Fruit fly (Drosophila melanogaster) whole organism, embryonic: ENCODE data around the gene CG12438.
A peak's percentile ranks its signal among the peaks of the same experiment; 100 is the strongest.

Experiments used
- Adf1 ChIP-seq: fragments of 200-800 bp; sonication (Bioruptor generic); IDR thresholded peaks from 2 replicates; pipeline ENCODE4 v1.3.6; 2022; ENCODE audit warnings: missing biosample characterization, missing genetic modification characterization
- Atf6 ChIP-seq: fragments of 200-800 bp; sonication (Bioruptor generic); IDR thresholded peaks from 2 replicates; pipeline ENCODE4 v1.3.6; 2022; ENCODE audit warnings: missing biosample characterization, missing genetic modification characterization
- B-H1 ChIP-seq: fragments of 200-800 bp; sonication (Bioruptor generic); IDR thresholded peaks from 3 replicates; pipeline ENCODE4 v1.3.6; 2022; ENCODE audit warnings: missing biosample characterization, missing genetic modification characterization
- Bgb ChIP-seq: fragments of 200-800 bp; sonication (Bioruptor generic); IDR thresholded peaks from 2 replicates; pipeline ENCODE4 v1.3.6; 2022; ENCODE audit warnings: missing biosample characterization, missing genetic modification characterization; ENCODE audit not compliant: partially characterized antibody
- Bteb2 ChIP-seq: fragments of 200-800 bp; sonication (Bioruptor generic); optimal IDR thresholded peaks from 2 replicates; lab custom pipeline; 2016; ENCODE audit warnings: missing biosample characterization, missing genetic modification characterization
- CG11560 ChIP-seq: fragments of 200-800 bp; sonication (Bioruptor generic); IDR thresholded peaks from 3 replicates; pipeline ENCODE4 v1.3.6; 2022; ENCODE audit warnings: missing biosample characterization, missing genetic modification characterization
- CG11695 ChIP-seq: fragments of 200-800 bp; sonication (Bioruptor generic); IDR thresholded peaks from 3 replicates; pipeline ENCODE4 v1.3.6; 2022; ENCODE audit warnings: missing biosample characterization, missing genetic modification characterization
- CG11723 ChIP-seq: fragments of 200-800 bp; sonication (Bioruptor generic); optimal IDR thresholded peaks from 2 replicates; lab custom pipeline; 2017; ENCODE audit warnings: missing biosample characterization, mild to moderate bottlenecking, missing genetic modification characterization
- CG14050 ChIP-seq: fragments of 200-800 bp; sonication (Bioruptor generic); IDR thresholded peaks from 3 replicates; pipeline ENCODE4 v1.3.6; 2022; ENCODE audit warnings: missing biosample characterization, missing genetic modification characterization
- CG1529 ChIP-seq: fragments of 200-800 bp; sonication (Bioruptor generic); optimal IDR thresholded peaks from 3 replicates; lab custom pipeline; 2018; ENCODE audit warnings: missing biosample characterization, missing genetic modification characterization
- CG16863 ChIP-seq: fragments of 200-800 bp; sonication (Bioruptor generic); optimal IDR thresholded peaks from 3 replicates; lab custom pipeline; 2016; ENCODE audit warnings: missing biosample characterization, missing genetic modification characterization
- CG17359 ChIP-seq: fragments of 200-800 bp; sonication (Bioruptor generic); optimal IDR thresholded peaks from 3 replicates; lab custom pipeline; 2018; ENCODE audit warnings: missing biosample characterization, mild to moderate bottlenecking, missing genetic modification characterization, moderate library complexity
- CG17612 ChIP-seq: fragments of 200-800 bp; sonication (Bioruptor generic); IDR thresholded peaks from 2 replicates; pipeline ENCODE4 v1.3.6; 2022; ENCODE audit warnings: missing biosample characterization, missing genetic modification characterization
- CG1832 ChIP-seq: fragments of 200-800 bp; sonication (Bioruptor generic); optimal IDR thresholded peaks from 2 replicates; lab custom pipeline; 2017; ENCODE audit warnings: missing biosample characterization, mild to moderate bottlenecking, missing genetic modification characterization, inconsistent platforms
- CG18619 ChIP-seq: fragments of 200-800 bp; sonication (Bioruptor generic); optimal IDR thresholded peaks from 3 replicates; lab custom pipeline; 2017; ENCODE audit warnings: missing biosample characterization, mild to moderate bottlenecking, missing genetic modification characterization
- CG30431 ChIP-seq: fragments of 200-800 bp; sonication (Bioruptor generic); optimal IDR thresholded peaks from 2 replicates; lab custom pipeline; 2017; ENCODE audit warnings: missing biosample characterization, missing genetic modification characterization
- CG3281 ChIP-seq: fragments of 200-800 bp; sonication (Bioruptor generic); optimal IDR thresholded peaks from 3 replicates; lab custom pipeline; 2017; ENCODE audit warnings: missing biosample characterization, mild to moderate bottlenecking, missing genetic modification characterization
- CG4360 ChIP-seq: fragments of 200-800 bp; sonication (Bioruptor generic); IDR thresholded peaks from 2 replicates; pipeline ENCODE4 v1.3.6; 2022; ENCODE audit warnings: missing biosample characterization, missing genetic modification characterization
- CG4404 ChIP-seq: fragments of 200-800 bp; sonication (Bioruptor generic); IDR thresholded peaks from 2 replicates; pipeline ENCODE4 v1.3.6; 2022; ENCODE audit warnings: missing biosample characterization, missing genetic modification characterization
- CG6683 ChIP-seq: fragments of 200-800 bp; sonication (Bioruptor generic); optimal IDR thresholded peaks from 2 replicates; lab custom pipeline; 2017; ENCODE audit warnings: missing biosample characterization, mild to moderate bottlenecking, missing genetic modification characterization, missing genetic modification reagents
- D ChIP-seq, 2 experiments: fragments of 200-800 bp in 1 of 2; fragments of >200 bp in 1 of 2; sonication (Bioruptor generic) in 1 of 2; optimal IDR thresholded peaks; 2 replicates in 1 of 2; 3 replicates in 1 of 2; lab custom pipeline; 2017; ENCODE audit warnings: mild to moderate bottlenecking in 1 of 2, missing biosample characterization in 1 of 2, missing genetic modification characterization in 1 of 2, missing genetic modification reagents in 1 of 2
- Drgx ChIP-seq: fragments of 200-800 bp; sonication (Bioruptor generic); IDR thresholded peaks from 2 replicates; pipeline ENCODE4 v1.3.6; 2022; ENCODE audit warnings: missing biosample characterization, missing genetic modification characterization
- Eip74EF ChIP-seq, 2 experiments: fragments of 200-800 bp in 1 of 2; fragments of >200 bp in 1 of 2; sonication (Bioruptor generic) in 1 of 2; optimal IDR thresholded peaks; 2 replicates each; lab custom pipeline; 2017 to 2019; ENCODE audit warnings: missing biosample characterization in 2 of 2, missing genetic modification characterization in 2 of 2, mild to moderate bottlenecking in 1 of 2, moderate library complexity in 1 of 2
- Ets97D ChIP-seq: fragments of 200-800 bp; sonication (Bioruptor generic); optimal IDR thresholded peaks from 3 replicates; lab custom pipeline; 2016; ENCODE audit warnings: missing biosample characterization, missing genetic modification characterization
- Fer3 ChIP-seq: fragments of 200-800 bp; sonication (Bioruptor generic); optimal IDR thresholded peaks from 2 replicates; lab custom pipeline; 2018; ENCODE audit warnings: missing biosample characterization, mild to moderate bottlenecking, missing genetic modification characterization, moderate library complexity
- GATAe ChIP-seq: fragments of 200-800 bp; sonication (Bioruptor generic); conservative IDR thresholded peaks from 2 replicates; pipeline ENCODE4 v1.3.6; 2022; ENCODE audit warnings: missing biosample characterization, missing genetic modification characterization
- H15 ChIP-seq: fragments of 200-800 bp; sonication (Bioruptor generic); IDR thresholded peaks from 3 replicates; pipeline ENCODE4 v1.3.6; 2022; ENCODE audit warnings: missing biosample characterization, missing genetic modification characterization
- Myb ChIP-seq: fragments of 200-800 bp; sonication (Bioruptor generic); optimal IDR thresholded peaks from 2 replicates; lab custom pipeline; 2016; ENCODE audit warnings: missing biosample characterization, missing genetic modification characterization
- Nf-YB ChIP-seq: fragments of 200-800 bp; sonication (Bioruptor generic); optimal IDR thresholded peaks from 3 replicates; lab custom pipeline; 2019; ENCODE audit warnings: missing biosample characterization, mild to moderate bottlenecking, missing genetic modification characterization, moderate library complexity
- Nf-YC ChIP-seq: fragments of 200-800 bp; optimal IDR thresholded peaks from 3 replicates; lab custom pipeline; 2019; ENCODE audit warnings: missing biosample characterization, mild to moderate bottlenecking, missing genetic modification characterization, moderate library complexity
- Optix ChIP-seq: fragments of 200-800 bp; sonication (Bioruptor generic); IDR thresholded peaks from 3 replicates; pipeline ENCODE4 v1.3.6; 2022; ENCODE audit warnings: missing biosample characterization, missing genetic modification characterization
- Rfx ChIP-seq: fragments of 200-800 bp; sonication (Bioruptor generic); IDR thresholded peaks from 2 replicates; pipeline ENCODE4 v1.3.6; 2022; ENCODE audit warnings: missing biosample characterization, missing genetic modification characterization
- Stat92E ChIP-seq, 3 experiments: fragments of >200 bp in 2 of 3; fragments of 200-800 bp in 1 of 3; sonication (Bioruptor generic) in 1 of 3; optimal IDR thresholded peaks; 2 replicates each; lab custom pipeline; 2017 to 2019; ENCODE audit warnings: missing biosample characterization in 3 of 3, missing genetic modification characterization in 3 of 3, mild to moderate bottlenecking in 1 of 3, moderate library complexity in 1 of 3
- amos ChIP-seq: fragments of 200-800 bp; sonication (Bioruptor generic); IDR thresholded peaks from 2 replicates; pipeline ENCODE4 v1.3.6; 2022; ENCODE audit warnings: missing biosample characterization, missing genetic modification characterization; ENCODE audit not compliant: partially characterized antibody
- ase ChIP-seq: fragments of 200-800 bp; sonication (Bioruptor generic); IDR thresholded peaks from 3 replicates; pipeline ENCODE4 v1.3.6; 2022; ENCODE audit warnings: missing biosample characterization, missing genetic modification characterization
- eve ChIP-seq, 2 experiments: fragments of >200 bp; optimal IDR thresholded peaks; 2 replicates each; lab custom pipeline; 2017; ENCODE audit warnings: missing biosample characterization in 2 of 2, missing genetic modification characterization in 2 of 2
- fu2 ChIP-seq: fragments of 200-800 bp; sonication (Bioruptor generic); optimal IDR thresholded peaks from 2 replicates; lab custom pipeline; 2016; ENCODE audit warnings: missing biosample characterization, missing genetic modification characterization
- gro ChIP-seq: fragments of 200-800 bp; sonication (Bioruptor generic); optimal IDR thresholded peaks from 2 replicates; lab custom pipeline; 2016; ENCODE audit warnings: missing biosample characterization, missing genetic modification characterization
- gsb-n ChIP-seq: fragments of 200-800 bp; sonication (Bioruptor generic); optimal IDR thresholded peaks from 3 replicates; lab custom pipeline; 2018; ENCODE audit warnings: missing biosample characterization, mild to moderate bottlenecking, missing genetic modification characterization
- hb ChIP-seq: fragments of 200-800 bp; sonication (Bioruptor generic); IDR thresholded peaks from 3 replicates; pipeline ENCODE4 v1.3.6; 2022; ENCODE audit warnings: missing biosample characterization, missing genetic modification characterization; ENCODE audit not compliant: partially characterized antibody
- jumu ChIP-seq: fragments of 200-800 bp; sonication (Bioruptor generic); optimal IDR thresholded peaks from 3 replicates; lab custom pipeline; 2016; ENCODE audit warnings: missing biosample characterization, missing genetic modification characterization
- lab ChIP-seq: fragments of 200-800 bp; sonication (Bioruptor generic); optimal IDR thresholded peaks from 3 replicates; lab custom pipeline; 2017; ENCODE audit warnings: missing biosample characterization, missing genetic modification characterization, mild to moderate bottlenecking, moderate library complexity, missing genetic modification reagents
- lbe ChIP-seq: fragments of 200-800 bp; sonication (Bioruptor generic); optimal IDR thresholded peaks from 2 replicates; lab custom pipeline; 2016; ENCODE audit warnings: missing biosample characterization, mild to moderate bottlenecking, missing genetic modification characterization
- nau ChIP-seq: fragments of 200-800 bp; sonication (Bioruptor generic); optimal IDR thresholded peaks from 3 replicates; lab custom pipeline; 2017; ENCODE audit warnings: missing biosample characterization, mild to moderate bottlenecking, missing genetic modification characterization, missing genetic modification reagents
- slou ChIP-seq: fragments of 200-800 bp; sonication (Bioruptor generic); optimal IDR thresholded peaks from 3 replicates; lab custom pipeline; 2016; ENCODE audit warnings: missing biosample characterization, missing genetic modification characterization
- sug ChIP-seq: fragments of 200-800 bp; optimal IDR thresholded peaks from 2 replicates; lab custom pipeline; 2019; ENCODE audit warnings: missing biosample characterization, mild to moderate bottlenecking, missing genetic modification characterization, moderate library complexity
- unpg ChIP-seq: fragments of 200-800 bp; sonication (Bioruptor generic); optimal IDR thresholded peaks from 3 replicates; lab custom pipeline; 2018; ENCODE audit warnings: missing biosample characterization, mild to moderate bottlenecking, missing genetic modification characterization, moderate library complexity
- wor ChIP-seq: fragments of 200-800 bp; sonication (Bioruptor generic); IDR thresholded peaks from 2 replicates; pipeline ENCODE4 v1.3.6; 2022; ENCODE audit warnings: missing biosample characterization, missing genetic modification characterization

The CG12438 gene

dm6 chr2L:8717618-8718336 is 34.3 kb upstream of the CG12438 start (continued):
- TF ChIP-seq ase (GFP tag; lab: Robert Waterston, UW) (peak; percentile 49; the same call in 2 of the 3 replicates), Bgb (GFP tag; lab: Robert Waterston, UW) (peak; percentile 25; the same call in 1 of the 2 replicates), wor (GFP tag; lab: Robert Waterston, UW) (no peak), CG17359 (peak; percentile 87), B-H1 (peak; percentile 50), GATAe (GFP tag; lab: Robert Waterston, UW) (no peak), Ets97D (GFP tag; lab: Kevin White, UChicago) (no peak), slou (GFP tag; lab: Kevin White, UChicago) (peak; percentile 84), Rfx (GFP tag; lab: Robert Waterston, UW) (peak; percentile 85; the same call in 1 of the 2 replicates), Adf1 (GFP tag; lab: Robert Waterston, UW) (peak; percentile 64), lab (GFP tag; lab: Kevin White, UChicago) (peak; percentile 93), Atf6 (GFP tag; lab: Robert Waterston, UW) (peak; percentile 91), Stat92E (GFP tag; optimal IDR thresholded peaks at IDR 0.05; lab: Kevin White, UChicago) (peak in 1 of 3 experiments; percentile 53), gro (GFP tag; lab: Kevin White, UChicago) (peak; percentile 30), CG14050 (GFP tag; lab: Robert Waterston, UW) (peak; percentile 67; the same call in 2 of the 3 replicates), Fer3 (tag; lab: Kevin White, UChicago) (peak; percentile 86), CG18619 (GFP tag; lab: Kevin White, UChicago) (peak; percentile 92), Drgx (GFP tag; lab: Robert Waterston, UW) (peak; percentile 87), Bteb2 (GFP tag; lab: Kevin White, UChicago) (peak; percentile 65), Nf-YB (peak; percentile 81), CG1529 (peak; percentile 87), Eip74EF (GFP tag; optimal IDR thresholded peaks at IDR 0.05; lab: Kevin White, UChicago) (peak in 1 of 2 experiments; percentile 92), D (optimal IDR thresholded peaks at IDR 0.05; lab: Kevin White, UChicago) (no peak), D (GFP tag; optimal IDR thresholded peaks at IDR 0.05; lab: Kevin White, UChicago) (peak; percentile 84), lbe (GFP tag; lab: Kevin White, UChicago) (peak; percentile 71), CG30431 (GFP tag; lab: Kevin White, UChicago) (peak; percentile 59), CG11695 (peak; percentile 82), CG6683 (peak; percentile 86), H15 (GFP tag; lab: Robert Waterston, UW) (peak; percentile 73; the same call in 2 of the 3 replicates), Nf-YC (peak; percentile 80), sug (tag; lab: Kevin White, UChicago) (peak; percentile 89), CG4360 (GFP tag; lab: Robert Waterston, UW) (no peak), fu2 (GFP tag; lab: Kevin White, UChicago) (peak; percentile 51), CG4404 (GFP tag; lab: Robert Waterston, UW) (peak; percentile 44; the same call in 1 of the 2 replicates), jumu (GFP tag; lab: Kevin White, UChicago) (peak; percentile 40), amos (no peak; the same call in 1 of the 2 replicates), Optix (GFP tag; lab: Robert Waterston, UW) (0 out of 3 replicates have a peak, but pooled peaks have one; percentile 25), hb (GFP tag; lab: Robert Waterston, UW) (no peak), CG11560 (tag; lab: Robert Waterston, UW) (peak; percentile 77; the same call in 2 of the 3 replicates), CG11723 (GFP tag; lab: Kevin White, UChicago) (peak; percentile 90), CG17612 (GFP tag; lab: Robert Waterston, UW) (no peak), eve (GFP tag; optimal IDR thresholded peaks at IDR 0.05; lab: Kevin White, UChicago) (peak in 1 of 2 experiments; percentile 90), CG3281 (GFP tag; lab: Kevin White, UChicago) (peak; percentile 95), Myb (GFP tag; lab: Kevin White, UChicago) (no peak), nau (GFP tag; lab: Kevin White, UChicago) (peak; percentile 89), gsb-n (peak; percentile 80), unpg (peak; percentile 90), CG16863 (GFP tag; lab: Kevin White, UChicago) (peak; percentile 66), CG1832 (GFP tag; lab: Kevin White, UChicago) (no peak)
